Fruit fly (Drosophila melanogaster) whole organism, wandering third instar larva: ENCODE measurements around the gene rho.

Source experiments
- CG32264 ChIP-seq: fragments of 200-800 bp; sonication (Bioruptor generic); optimal IDR thresholded peaks from 2 replicates; lab custom pipeline; 2016; ENCODE audit warnings: missing biosample characterization, missing genetic modification characterization
- CG9705 ChIP-seq: fragments of 200-800 bp; sonication (Bioruptor generic); optimal IDR thresholded peaks from 2 replicates; lab custom pipeline; 2018; ENCODE audit warnings: missing biosample characterization, mild to moderate bottlenecking, missing genetic modification characterization
- CrebA ChIP-seq: fragments of 200-800 bp; sonication (Bioruptor generic); optimal IDR thresholded peaks from 2 replicates; lab custom pipeline; 2016; ENCODE audit warnings: missing biosample characterization, mild to moderate bottlenecking, missing genetic modification characterization, borderline replicate concordance
- Dif ChIP-seq: fragments of 200-275, 200-300 bp; sonication (Bioruptor generic); optimal IDR thresholded peaks from 2 replicates; lab custom pipeline; 2018; ENCODE audit warnings: missing biosample characterization, missing genetic modification characterization; ENCODE audit not compliant: partially characterized antibody
- GATAd ChIP-seq: sonication (Bioruptor generic); optimal IDR thresholded peaks from 2 replicates; lab custom pipeline; 2016; ENCODE audit warnings: missing biosample characterization, missing genetic modification characterization
- HLH106 ChIP-seq: fragments of 200-800 bp; optimal IDR thresholded peaks from 3 replicates; lab custom pipeline; 2019; ENCODE audit warnings: missing biosample characterization, mild to moderate bottlenecking, missing genetic modification characterization, moderate library complexity
- Hnf4 ChIP-seq: fragments of 200-800 bp; sonication (Bioruptor generic); optimal IDR thresholded peaks from 2 replicates; lab custom pipeline; 2016; ENCODE audit warnings: missing biosample characterization, mild to moderate bottlenecking, missing genetic modification characterization
- Hr83 ChIP-seq: fragments of 200-300 bp; sonication (Bioruptor generic); optimal IDR thresholded peaks from 2 replicates; lab custom pipeline; 2016; ENCODE audit warnings: missing biosample characterization, mild to moderate bottlenecking, missing genetic modification characterization, moderate library complexity; ENCODE audit not compliant: poor library complexity, severe bottlenecking
- Jra ChIP-seq: sonication (Bioruptor generic); optimal IDR thresholded peaks from 2 replicates; lab custom pipeline; 2016; ENCODE audit warnings: missing biosample characterization, missing genetic modification characterization
- Mio ChIP-seq: sonication (Bioruptor generic); optimal IDR thresholded peaks from 2 replicates; lab custom pipeline; 2016; ENCODE audit warnings: missing biosample characterization, missing genetic modification characterization
- Myc ChIP-seq: fragments of >200 bp; optimal IDR thresholded peaks from 2 replicates; lab custom pipeline; 2017
- OdsH ChIP-seq: fragments of 200-800 bp; sonication (Bioruptor generic); optimal IDR thresholded peaks from 2 replicates; lab custom pipeline; 2016; ENCODE audit warnings: missing biosample characterization, mild to moderate bottlenecking, missing genetic modification characterization
- Rel ChIP-seq, 2 experiments: fragments of 200-800 bp; sonication (Bioruptor generic) in 1 of 2; optimal IDR thresholded peaks; 2 replicates in 1 of 2; 3 replicates in 1 of 2; lab custom pipeline; 2016 to 2019; ENCODE audit warnings: mild to moderate bottlenecking in 2 of 2, missing biosample characterization in 2 of 2, missing genetic modification characterization in 2 of 2, moderate library complexity in 1 of 2
- Sp1 ChIP-seq: fragments of 200-800 bp; sonication (Bioruptor generic); optimal IDR thresholded peaks from 3 replicates; lab custom pipeline; 2019; ENCODE audit warnings: missing biosample characterization, mild to moderate bottlenecking, missing genetic modification characterization, moderate library complexity
- Vsx2 ChIP-seq: fragments of 200-300, 225-300 bp; sonication (Bioruptor generic); optimal IDR thresholded peaks from 2 replicates; lab custom pipeline; 2018; ENCODE audit warnings: missing biosample characterization, missing genetic modification characterization; ENCODE audit not compliant: partially characterized antibody
- br ChIP-seq: fragments of 200-800 bp; sonication (Bioruptor generic); optimal IDR thresholded peaks from 2 replicates; lab custom pipeline; 2016; ENCODE audit warnings: missing biosample characterization, missing genetic modification characterization
- dl ChIP-seq, 2 experiments: fragments of 175-275, 200-275 bp in 1 of 2; fragments of 200-275 bp in 1 of 2; sonication (Bioruptor generic); optimal IDR thresholded peaks; lab custom pipeline; 2018; ENCODE audit warnings: mild to moderate bottlenecking in 2 of 2, missing biosample characterization in 2 of 2, missing genetic modification characterization in 2 of 2, moderate library complexity in 2 of 2; ENCODE audit not compliant: partially characterized antibody in 2 of 2, insufficient read depth in 1 of 2
- dmrt93B ChIP-seq: fragments of 200-800 bp; sonication (Bioruptor generic); optimal IDR thresholded peaks from 2 replicates; lab custom pipeline; 2018; ENCODE audit warnings: missing biosample characterization, mild to moderate bottlenecking, missing genetic modification characterization
- dsf ChIP-seq: sonication (Bioruptor generic); optimal IDR thresholded peaks from 2 replicates; lab custom pipeline; 2016; ENCODE audit warnings: missing biosample characterization, missing genetic modification characterization, borderline replicate concordance
- ey ChIP-seq: fragments of 200-800 bp; sonication (Bioruptor generic); optimal IDR thresholded peaks from 2 replicates; lab custom pipeline; 2016; ENCODE audit warnings: missing biosample characterization, missing genetic modification characterization
- foxo ChIP-seq, 2 experiments: fragments of 200-800 bp; sonication (Bioruptor generic); optimal IDR thresholded peaks; 2 replicates in 1 of 2; 3 replicates in 1 of 2; lab custom pipeline; 2016 to 2017; ENCODE audit warnings: missing biosample characterization in 2 of 2, missing genetic modification characterization in 2 of 2
- fru ChIP-seq: fragments of 200-800 bp; sonication (Bioruptor generic); optimal IDR thresholded peaks from 3 replicates; lab custom pipeline; 2016; ENCODE audit warnings: missing biosample characterization, mild to moderate bottlenecking, missing genetic modification characterization
- h ChIP-seq: fragments of 200-800 bp; sonication (Bioruptor generic); optimal IDR thresholded peaks from 3 replicates; lab custom pipeline; 2016; ENCODE audit warnings: missing biosample characterization, mild to moderate bottlenecking, missing genetic modification characterization
- jim ChIP-seq: fragments of 175-275, 200-325 bp; sonication (Bioruptor generic); optimal IDR thresholded peaks from 2 replicates; lab custom pipeline; 2016; ENCODE audit warnings: missing biosample characterization, mild to moderate bottlenecking, missing genetic modification characterization
- lola ChIP-seq: fragments of >200 bp; optimal IDR thresholded peaks from 2 replicates; lab custom pipeline; 2017; ENCODE audit warnings: missing biosample characterization, missing genetic modification characterization
- pan ChIP-seq: fragments of >200 bp; optimal IDR thresholded peaks from 2 replicates; lab custom pipeline; 2017
- psq ChIP-seq: fragments of 200-800 bp; sonication (Bioruptor generic); optimal IDR thresholded peaks from 3 replicates; lab custom pipeline; 2017; ENCODE audit warnings: missing biosample characterization, mild to moderate bottlenecking, missing genetic modification characterization, moderate library complexity
- rgr ChIP-seq: fragments of 200-800 bp; sonication (Bioruptor generic); optimal IDR thresholded peaks from 3 replicates; lab custom pipeline; 2016; ENCODE audit warnings: missing biosample characterization, mild to moderate bottlenecking, missing genetic modification characterization
- sv ChIP-seq: fragments of 200-800 bp; sonication (Bioruptor generic); optimal IDR thresholded peaks from 3 replicates; lab custom pipeline; 2016; ENCODE audit warnings: missing biosample characterization, missing genetic modification characterization
- usp ChIP-seq: fragments of >200 bp; optimal IDR thresholded peaks from 2 replicates; lab custom pipeline; 2017; ENCODE audit warnings: missing biosample characterization, missing genetic modification characterization
- woc ChIP-seq: sonication (Bioruptor generic); optimal IDR thresholded peaks from 2 replicates; lab custom pipeline; 2016; ENCODE audit warnings: missing biosample characterization, mild to moderate bottlenecking, missing genetic modification characterization

rho gene

dm6 chr3L:1496408-1496807 is 32.8 kb downstream of the rho start, which contains the start of gene CG12084:
CG12084 (minus strand) TSS chr3L:1496643.
- TF ChIP-seq CrebA (no peak), jim (no peak), dmrt93B (GFP tag; lab: Kevin White, UChicago) (no peak), pan (lab: Kevin White, UChicago) (no peak), CG32264 (no peak), OdsH (GFP tag; lab: Kevin White, UChicago) (no peak), Jra (no peak), Vsx2 (no peak), Hnf4 (GFP tag; lab: Kevin White, UChicago) (no peak), woc (no peak), Dif (GFP tag; lab: Kevin White, UChicago) (no peak), Myc (lab: Kevin White, UChicago) (no peak), sv (GFP tag; lab: Kevin White, UChicago) (no peak), usp (GFP tag; lab: Kevin White, UChicago) (no peak), dsf (no peak), GATAd (GFP tag; lab: Kevin White, UChicago) (no peak), Hr83 (GFP tag; lab: Kevin White, UChicago) (no peak), lola (no peak), HLH106 (tag; lab: Kevin White, UChicago) (no peak)

dm6 chr3L:1502086-1502893 is 38.7 kb downstream of the rho start, which contains the start of the genes hfp and Psa:
hfp (minus strand) TSS chr3L:1502590.
Psa (plus strand) TSS chr3L:1502843.
- TF ChIP-seq Rel (GFP tag; optimal IDR thresholded peaks at IDR 0.05; lab: Kevin White, UChicago) (no peak), Rel (tag; optimal IDR thresholded peaks at IDR 0.05; lab: Kevin White, UChicago) (peak; percentile 96), dl (GFP tag; optimal IDR thresholded peaks at IDR 0.05; lab: Kevin White, UChicago; ENCODE audit: insufficient read depth in 1 of 2, partially characterized antibody in 2 of 2) (no peak), rgr (GFP tag; lab: Kevin White, UChicago) (no peak), fru (no peak), pan (lab: Kevin White, UChicago) (no peak), Dif (GFP tag; lab: Kevin White, UChicago) (no peak), jim (no peak), CG32264 (no peak)

dm6 chr3L:1515820-1516540 is 52.4 kb downstream of the rho start:
- TF ChIP-seq jim (no peak), h (no peak), foxo (GFP tag; optimal IDR thresholded peaks at IDR 0.05; lab: Kevin White, UChicago) (peak in 1 of 2 experiments; percentile 75), woc (peak; percentile 37), psq (GFP tag; lab: Kevin White, UChicago) (peak; percentile 52), Mio (no peak), Sp1 (GFP tag; lab: Kevin White, UChicago) (peak; percentile 56), fru (peak; percentile 72), ey (GFP tag; lab: Kevin White, UChicago) (peak; percentile 78), br (GFP tag; lab: Kevin White, UChicago) (peak; percentile 46), HLH106 (tag; lab: Kevin White, UChicago) (peak; percentile 66), sv (GFP tag; lab: Kevin White, UChicago) (peak; percentile 35), Hnf4 (GFP tag; lab: Kevin White, UChicago) (peak; percentile 50), rgr (GFP tag; lab: Kevin White, UChicago) (peak; percentile 71), GATAd (GFP tag; lab: Kevin White, UChicago) (no peak), pan (lab: Kevin White, UChicago) (no peak), CG9705 (GFP tag; lab: Kevin White, UChicago) (peak; percentile 5), dmrt93B (GFP tag; lab: Kevin White, UChicago) (peak; percentile 55), OdsH (GFP tag; lab: Kevin White, UChicago) (peak; percentile 70), usp (GFP tag; lab: Kevin White, UChicago) (no peak)
